Fruit fly (Drosophila melanogaster) whole organism, prepupa: ENCODE measurements around the gene CG6790.

Experiments used
- CG10631 ChIP-seq: fragments of 200-800 bp; sonication (Bioruptor generic); optimal IDR thresholded peaks from 2 replicates; lab custom pipeline; 2016; ENCODE audit warnings: missing biosample characterization, missing genetic modification characterization
- CG10669 ChIP-seq: fragments of 200-800 bp; sonication (Bioruptor generic); optimal IDR thresholded peaks from 3 replicates; lab custom pipeline; 2018; ENCODE audit warnings: missing biosample characterization, mild to moderate bottlenecking, missing genetic modification characterization, moderate library complexity
- CG11294 ChIP-seq: fragments of 200-800 bp; sonication (Bioruptor generic); IDR thresholded peaks from 2 replicates; pipeline ENCODE4 v1.3.6; 2022; ENCODE audit warnings: missing biosample characterization, missing genetic modification characterization
- CG11762 ChIP-seq: fragments of 200-800 bp; sonication (Bioruptor generic); optimal IDR thresholded peaks from 3 replicates; lab custom pipeline; 2016; ENCODE audit warnings: missing biosample characterization, missing genetic modification characterization; ENCODE audit not compliant: insufficient read depth
- CG11902 ChIP-seq: fragments of 200-800 bp; sonication (Bioruptor generic); optimal IDR thresholded peaks from 3 replicates; lab custom pipeline; 2016; ENCODE audit warnings: missing biosample characterization, missing genetic modification characterization
- CG15336 ChIP-seq: fragments of 200-800 bp; sonication (Bioruptor generic); IDR thresholded peaks from 2 replicates; pipeline ENCODE4 v1.3.6; 2022; ENCODE audit warnings: missing biosample characterization, missing genetic modification characterization
- CG1621 ChIP-seq: fragments of 200-800 bp; sonication (Bioruptor generic); optimal IDR thresholded peaks from 3 replicates; lab custom pipeline; 2018; ENCODE audit warnings: missing biosample characterization, mild to moderate bottlenecking, missing genetic modification characterization
- CG16779 ChIP-seq: fragments of 200-800 bp; sonication (Bioruptor generic); optimal IDR thresholded peaks from 3 replicates; lab custom pipeline; 2017; ENCODE audit warnings: missing biosample characterization, mild to moderate bottlenecking, missing genetic modification characterization
- CG32006 ChIP-seq: fragments of 200-800 bp; sonication (Bioruptor generic); optimal IDR thresholded peaks from 3 replicates; lab custom pipeline; 2017; ENCODE audit warnings: missing biosample characterization, mild to moderate bottlenecking, missing genetic modification characterization
- CG34406 ChIP-seq: fragments of 200-800 bp; sonication (Bioruptor generic); optimal IDR thresholded peaks from 3 replicates; lab custom pipeline; 2016; ENCODE audit warnings: missing biosample characterization, missing genetic modification characterization
- CG3919 ChIP-seq: fragments of 200-800 bp; sonication (Bioruptor generic); optimal IDR thresholded peaks from 3 replicates; lab custom pipeline; 2016; ENCODE audit warnings: missing biosample characterization, missing genetic modification characterization
- CG6163 ChIP-seq: fragments of 200-800 bp; sonication (Bioruptor generic); IDR thresholded peaks from 3 replicates; pipeline ENCODE4 v1.3.6; 2022; ENCODE audit warnings: missing biosample characterization, missing genetic modification characterization
- CG6276 ChIP-seq: fragments of 200-800 bp; sonication (Bioruptor generic); optimal IDR thresholded peaks from 2 replicates; lab custom pipeline; 2017; ENCODE audit warnings: missing biosample characterization, mild to moderate bottlenecking, missing genetic modification characterization
- CG6792 ChIP-seq: fragments of 200-800 bp; sonication (Bioruptor generic); optimal IDR thresholded peaks from 3 replicates; lab custom pipeline; 2016; ENCODE audit warnings: missing biosample characterization, missing genetic modification characterization
- CG6808 ChIP-seq: fragments of 200-800 bp; sonication (Bioruptor generic); optimal IDR thresholded peaks from 3 replicates; lab custom pipeline; 2017; ENCODE audit warnings: missing biosample characterization, missing genetic modification characterization, mild to moderate bottlenecking, moderate library complexity, missing genetic modification reagents
- CG6854 ChIP-seq: fragments of 200-800 bp; sonication (Bioruptor generic); optimal IDR thresholded peaks from 2 replicates; lab custom pipeline; 2017; ENCODE audit warnings: missing biosample characterization, mild to moderate bottlenecking, missing genetic modification characterization
- CG7368 ChIP-seq: fragments of 200-800 bp; sonication (Bioruptor generic); optimal IDR thresholded peaks from 3 replicates; lab custom pipeline; 2016; ENCODE audit warnings: missing biosample characterization, missing genetic modification characterization
- CG8632 ChIP-seq: fragments of 200-800 bp; sonication (Bioruptor generic); optimal IDR thresholded peaks from 3 replicates; lab custom pipeline; 2016; ENCODE audit warnings: missing biosample characterization, missing genetic modification characterization
- CG9139 ChIP-seq: fragments of 200-800 bp; sonication (Bioruptor generic); optimal IDR thresholded peaks from 3 replicates; lab custom pipeline; 2017; ENCODE audit warnings: missing biosample characterization, mild to moderate bottlenecking, missing genetic modification characterization
- Eip75B ChIP-seq: fragments of 200-800 bp; sonication (Bioruptor generic); optimal IDR thresholded peaks from 3 replicates; lab custom pipeline; 2016; ENCODE audit warnings: missing biosample characterization, missing genetic modification characterization
- Eip78C ChIP-seq: fragments of 200-800 bp; sonication (Bioruptor generic); peaks from one replicate; lab custom pipeline; 2016; ENCODE audit warnings: missing biosample characterization, missing genetic modification characterization
- Eip93F ChIP-seq: fragments of 200-800 bp; sonication (Bioruptor generic); optimal IDR thresholded peaks from 2 replicates; lab custom pipeline; 2016; ENCODE audit warnings: missing biosample characterization, mild to moderate bottlenecking, missing genetic modification characterization
- Ets21C ChIP-seq: fragments of 200-800 bp; sonication (Bioruptor generic); optimal IDR thresholded peaks from 3 replicates; lab custom pipeline; 2016; ENCODE audit warnings: missing biosample characterization, missing genetic modification characterization
- Ets96B ChIP-seq: fragments of 200-800 bp; optimal IDR thresholded peaks from 2 replicates; lab custom pipeline; 2019; ENCODE audit warnings: missing biosample characterization, mild to moderate bottlenecking, missing genetic modification characterization, moderate library complexity
- Hr38 ChIP-seq: sonication (Bioruptor generic); optimal IDR thresholded peaks from 2 replicates; lab custom pipeline; 2016; ENCODE audit warnings: missing biosample characterization, missing genetic modification characterization
- Hr4 ChIP-seq: fragments of 200-800 bp; sonication (Bioruptor generic); optimal IDR thresholded peaks from 3 replicates; lab custom pipeline; 2016; ENCODE audit warnings: missing biosample characterization, missing genetic modification characterization
- Met ChIP-seq: fragments of 200-800 bp; sonication (Bioruptor generic); optimal IDR thresholded peaks from 3 replicates; lab custom pipeline; 2016; ENCODE audit warnings: missing biosample characterization, missing genetic modification characterization
- OdsH ChIP-seq: fragments of 200-800 bp; sonication (Bioruptor generic); optimal IDR thresholded peaks from 3 replicates; lab custom pipeline; 2016; ENCODE audit warnings: missing biosample characterization, missing genetic modification characterization
- Smox ChIP-seq: fragments of 200-800 bp; sonication (Bioruptor generic); optimal IDR thresholded peaks from 3 replicates; lab custom pipeline; 2016; ENCODE audit warnings: missing biosample characterization, missing genetic modification characterization
- Sox102F ChIP-seq: fragments of 200-800 bp; sonication (Bioruptor generic); optimal IDR thresholded peaks from 2 replicates; lab custom pipeline; 2016; ENCODE audit warnings: missing biosample characterization, mild to moderate bottlenecking, missing genetic modification characterization
- Sox14 ChIP-seq: fragments of 200-800 bp; sonication (Bioruptor generic); optimal IDR thresholded peaks from 3 replicates; lab custom pipeline; 2016; ENCODE audit warnings: missing biosample characterization, missing genetic modification characterization
- Sox15 ChIP-seq: fragments of 200-800 bp; sonication (Bioruptor generic); optimal IDR thresholded peaks from 3 replicates; lab custom pipeline; 2016; ENCODE audit warnings: missing biosample characterization, missing genetic modification characterization
- acj6 ChIP-seq: fragments of 200-800 bp; sonication (Bioruptor generic); optimal IDR thresholded peaks from 3 replicates; lab custom pipeline; 2016; ENCODE audit warnings: missing biosample characterization, missing genetic modification characterization
- dsx ChIP-seq: fragments of 200-800 bp; optimal IDR thresholded peaks from 3 replicates; lab custom pipeline; 2019; ENCODE audit warnings: missing biosample characterization, mild to moderate bottlenecking, missing genetic modification characterization, moderate library complexity; ENCODE audit not compliant: poor library complexity, severe bottlenecking
- eg ChIP-seq: fragments of 200-800 bp; sonication (Bioruptor generic); IDR thresholded peaks from 3 replicates; pipeline ENCODE4 v1.3.6; 2022; ENCODE audit warnings: missing biosample characterization, missing genetic modification characterization
- esn ChIP-seq: fragments of 200-800 bp; sonication (Bioruptor generic); optimal IDR thresholded peaks from 2 replicates; lab custom pipeline; 2016; ENCODE audit warnings: missing biosample characterization, mild to moderate bottlenecking, missing genetic modification characterization, moderate library complexity
- fd85E ChIP-seq: fragments of 200-800 bp; sonication (Bioruptor generic); optimal IDR thresholded peaks from 3 replicates; lab custom pipeline; 2016; ENCODE audit warnings: missing biosample characterization, missing genetic modification characterization
- lz ChIP-seq: fragments of 200-800 bp; sonication (Bioruptor generic); optimal IDR thresholded peaks from 3 replicates; lab custom pipeline; 2016; ENCODE audit warnings: missing biosample characterization, missing genetic modification characterization
- net ChIP-seq: fragments of 200-800 bp; sonication (Bioruptor generic); optimal IDR thresholded peaks from 3 replicates; lab custom pipeline; 2016; ENCODE audit warnings: missing biosample characterization, missing genetic modification characterization
- pdm3 ChIP-seq: fragments of 200-800 bp; sonication (Bioruptor generic); optimal IDR thresholded peaks from 3 replicates; lab custom pipeline; 2016; ENCODE audit warnings: missing biosample characterization, missing genetic modification characterization
- salr ChIP-seq, 2 experiments: fragments of 200-800 bp; sonication (Bioruptor generic); optimal IDR thresholded peaks; 3 replicates each; lab custom pipeline; 2016 to 2018; ENCODE audit warnings: missing biosample characterization in 2 of 2, missing genetic modification characterization in 2 of 2, mild to moderate bottlenecking in 1 of 2
- spab ChIP-seq: fragments of 200-800 bp; sonication (Bioruptor generic); optimal IDR thresholded peaks from 2 replicates; lab custom pipeline; 2017; ENCODE audit warnings: missing biosample characterization, mild to moderate bottlenecking, missing genetic modification characterization, missing genetic modification reagents
- svp ChIP-seq: fragments of 200-800 bp; sonication (Bioruptor generic); peaks from one replicate; lab custom pipeline; 2016; ENCODE audit warnings: missing biosample characterization, missing genetic modification characterization
- topi ChIP-seq: fragments of 200-800 bp; sonication (Bioruptor generic); optimal IDR thresholded peaks from 3 replicates; lab custom pipeline; 2016; ENCODE audit warnings: missing biosample characterization, missing genetic modification characterization
- vri ChIP-seq: fragments of 200-800 bp; sonication (Bioruptor generic); optimal IDR thresholded peaks from 3 replicates; lab custom pipeline; 2016; ENCODE audit warnings: missing biosample characterization, mild to moderate bottlenecking, missing genetic modification characterization

Gene CG6790

DNA sequence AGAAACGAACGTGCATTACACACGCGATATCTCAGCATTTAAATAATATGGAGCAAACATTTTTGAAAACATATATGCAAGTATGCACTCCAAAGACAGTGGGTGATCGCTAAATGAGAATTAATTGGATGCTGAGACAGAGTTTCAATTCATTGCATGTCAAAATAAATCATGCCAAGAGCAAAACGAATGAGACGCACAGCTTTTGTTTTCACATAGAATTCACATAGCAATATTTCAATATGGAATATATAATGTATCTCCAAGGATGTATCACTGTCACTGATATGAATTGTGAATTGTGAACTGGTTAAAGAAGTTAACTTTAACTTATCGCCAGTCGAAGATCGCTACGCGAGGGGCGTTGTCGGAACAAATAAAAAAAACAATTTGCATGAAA is 36.0 kb upstream of the CG6790 start (continued):
- TF ChIP-seq dsx, result peak; percentile 24
- peak; percentile 39 for TF ChIP-seq Sox14 (GFP tag; lab: Kevin White, UChicago)
- TF ChIP-seq Eip93F (GFP tag; lab: Kevin White, UChicago), result no peak
- TF ChIP-seq Hr38 (GFP tag; lab: Kevin White, UChicago), result no peak
- 0 out of 3 replicates have a peak, but pooled peaks have one; percentile 43 for TF ChIP-seq CG6163 (GFP tag; lab: Robert Waterston, UW)
- TF ChIP-seq svp (GFP tag; lab: Kevin White, UChicago), result peak; percentile 86
- peak; percentile 20 for TF ChIP-seq CG11902 (GFP tag; lab: Kevin White, UChicago)
- peak; percentile 56 for TF ChIP-seq topi (GFP tag; lab: Kevin White, UChicago)
- no peak for TF ChIP-seq net (GFP tag; lab: Kevin White, UChicago)
- TF ChIP-seq OdsH, result peak; percentile 49
- peak; percentile 62 for TF ChIP-seq esn (GFP tag; lab: Kevin White, UChicago)
- TF ChIP-seq CG6792 (GFP tag; lab: Kevin White, UChicago), result peak; percentile 30
- TF ChIP-seq salr (GFP tag; optimal IDR thresholded peaks at IDR 0.05; lab: Kevin White, UChicago), result no peak
- peak; percentile 5 for TF ChIP-seq Sox15 (GFP tag; lab: Kevin White, UChicago)
- TF ChIP-seq Eip75B (GFP tag; lab: Kevin White, UChicago), result peak; percentile 56
- TF ChIP-seq CG16779 (tag; lab: Kevin White, UChicago), result no peak
- peak; percentile 3 for TF ChIP-seq CG6276
- peak; percentile 82 for TF ChIP-seq Eip78C (GFP tag; lab: Kevin White, UChicago)
- TF ChIP-seq Met (GFP tag; lab: Kevin White, UChicago), result peak; percentile 61
- peak; percentile 56 for TF ChIP-seq CG32006 (GFP tag; lab: Kevin White, UChicago)
- TF ChIP-seq CG1621 (tag; lab: Kevin White, UChicago), result no peak
- peak; percentile 49 for TF ChIP-seq vri (GFP tag; lab: Kevin White, UChicago)
- TF ChIP-seq CG6808 (GFP tag; lab: Kevin White, UChicago), result peak; percentile 54

DNA sequence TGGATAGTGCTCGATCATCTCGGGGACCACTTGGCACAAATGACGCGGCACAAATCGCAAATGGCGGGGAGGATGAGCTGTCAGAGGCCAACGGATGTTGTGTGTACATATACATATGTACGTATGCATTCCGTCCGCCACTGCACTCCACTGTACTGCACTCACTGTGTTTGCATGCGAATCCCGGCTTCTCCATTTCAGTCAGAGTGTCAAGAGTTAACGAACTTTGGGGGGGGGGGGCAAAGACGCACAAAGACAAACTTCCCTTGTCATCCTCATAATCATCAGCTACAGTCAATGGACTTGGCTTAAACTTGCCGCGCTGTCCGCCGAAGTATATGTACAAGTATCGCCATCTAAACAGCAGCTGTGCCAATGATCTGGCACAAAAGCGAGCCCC is 35.6 kb upstream of the CG6790 start:
- TF ChIP-seq topi (GFP tag; lab: Kevin White, UChicago) (no peak), CG9139 (GFP tag; lab: Kevin White, UChicago) (peak; percentile 2), Ets96B (no peak)

DNA sequence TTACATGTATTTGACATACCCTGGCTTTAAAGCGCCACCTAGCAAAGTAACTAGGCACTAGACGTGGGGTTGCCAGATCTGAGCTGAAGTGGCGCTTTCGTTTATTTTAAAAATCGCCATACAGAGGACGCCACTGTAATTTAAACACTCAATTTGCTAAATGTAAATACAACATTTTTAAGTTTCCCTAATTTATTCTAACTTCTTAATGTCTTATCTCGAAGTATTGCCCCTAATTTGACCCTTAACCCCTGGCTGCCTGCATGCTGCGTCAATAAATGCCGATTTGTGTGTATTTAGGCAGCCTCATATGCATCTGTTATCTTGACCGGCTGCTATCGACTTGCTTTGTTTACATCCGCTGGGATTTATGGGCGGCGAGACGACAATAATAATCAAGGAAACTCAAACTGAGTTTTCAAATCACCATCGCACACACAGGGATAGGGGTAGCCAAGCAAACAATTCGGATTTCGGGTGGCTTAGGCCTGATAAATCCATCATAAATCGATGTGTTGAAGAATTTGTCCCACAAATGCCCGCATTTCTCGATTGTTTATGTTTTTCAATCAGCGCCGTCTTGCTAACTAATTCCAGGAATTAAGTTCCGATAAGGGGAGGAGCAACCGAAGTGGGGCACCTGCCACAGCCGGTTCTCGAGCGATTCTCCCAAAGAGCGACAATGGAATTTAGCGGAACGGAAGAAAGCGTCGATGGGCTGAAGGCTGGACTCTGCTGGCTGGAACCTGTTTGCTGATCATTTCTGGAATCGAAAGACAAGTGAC is 34.9 kb upstream of the CG6790 start:
- TF ChIP-seq Hr4 (GFP tag; lab: Kevin White, UChicago) (no peak), esn (GFP tag; lab: Kevin White, UChicago) (peak; percentile 57), Met (GFP tag; lab: Kevin White, UChicago) (peak; percentile 55), CG9139 (GFP tag; lab: Kevin White, UChicago) (no peak), dsx (no peak), Smox (GFP tag; lab: Kevin White, UChicago) (no peak), CG10669 (GFP tag; lab: Kevin White, UChicago) (no peak), CG15336 (GFP tag; lab: Robert Waterston, UW) (no peak), lz (GFP tag; lab: Kevin White, UChicago) (peak; percentile 52), spab (GFP tag; lab: Kevin White, UChicago) (no peak), CG6163 (GFP tag; lab: Robert Waterston, UW) (no peak), CG10631 (GFP tag; lab: Kevin White, UChicago) (no peak), CG34406 (no peak), eg (GFP tag; lab: Robert Waterston, UW) (no peak), CG11294 (GFP tag; lab: Robert Waterston, UW) (no peak), fd85E (GFP tag; lab: Kevin White, UChicago) (no peak), CG11902 (GFP tag; lab: Kevin White, UChicago) (peak; percentile 17), CG7368 (GFP tag; lab: Kevin White, UChicago) (no peak), Sox14 (GFP tag; lab: Kevin White, UChicago) (peak; percentile 45), net (GFP tag; lab: Kevin White, UChicago) (no peak), CG32006 (GFP tag; lab: Kevin White, UChicago) (no peak), CG8632 (no peak), CG11762 (GFP tag; lab: Kevin White, UChicago) (no peak), pdm3 (peak; percentile 49), CG3919 (peak; percentile 48), Ets21C (peak; percentile 7), acj6 (GFP tag; lab: Kevin White, UChicago) (peak; percentile 36), OdsH (peak; percentile 22), topi (GFP tag; lab: Kevin White, UChicago) (peak; percentile 43), Sox102F (GFP tag; lab: Kevin White, UChicago) (no peak), salr (GFP tag; optimal IDR thresholded peaks at IDR 0.05; lab: Kevin White, UChicago) (no peak), CG6854 (GFP tag; lab: Kevin White, UChicago) (peak; percentile 31)
